Worm (Caenorhabditis elegans) whole organism, L1 larva: Measurements from ENCODE around the gene F46H5.2.

Experiments used
- F16B12.6 ChIP-seq: fragments of 150-350 bp; optimal IDR thresholded peaks from 2 replicates; lab custom pipeline; 2014; ENCODE audit warnings: missing biosample characterization, missing genetic modification characterization
- Y116A8C.19 ChIP-seq: sonication (generic microtip); optimal IDR thresholded peaks from 2 replicates; lab custom pipeline; 2016; ENCODE audit warnings: missing compliant biosample characterization, missing genetic modification characterization, borderline replicate concordance
- aha-1 ChIP-seq: fragments of 150-350 bp; optimal IDR thresholded peaks from 2 replicates; lab custom pipeline; 2014; ENCODE audit warnings: missing biosample characterization, missing genetic modification characterization
- aly-2 ChIP-seq: fragments of 150-350 bp; optimal IDR thresholded peaks from 2 replicates; lab custom pipeline; 2014; ENCODE audit warnings: missing biosample characterization, missing genetic modification characterization
- blmp-1 ChIP-seq: fragments of 150-350 bp; optimal IDR thresholded peaks from 2 replicates; lab custom pipeline; 2014; ENCODE audit warnings: missing biosample characterization, missing genetic modification characterization
- ceh-82 ChIP-seq, 3 experiments: fragments of 150-350 bp in 1 of 3; sonication (generic microtip) in 2 of 3; optimal IDR thresholded peaks; 2 replicates each; lab custom pipeline; 2014 to 2017; ENCODE audit warnings: missing biosample characterization in 3 of 3, missing genetic modification characterization in 3 of 3
- ceh-90 ChIP-seq: sonication (generic microtip); optimal IDR thresholded peaks from 2 replicates; lab custom pipeline; 2016; ENCODE audit warnings: missing genetic modification characterization, missing compliant biosample characterization
- efl-1 ChIP-seq, 4 experiments: fragments of 150-350 bp; optimal IDR thresholded peaks in 3 of 4; peaks in 1 of 4; 1 replicate in 1 of 4; 2 replicates in 3 of 4; lab custom pipeline; 2014; ENCODE audit warnings: missing biosample characterization in 2 of 4, missing genetic modification characterization in 2 of 4, missing genetic modification reagents in 2 of 4
- elt-2 ChIP-seq: sonication (generic microtip); optimal IDR thresholded peaks from 2 replicates; lab custom pipeline; 2016; ENCODE audit warnings: missing genetic modification characterization, mild to moderate bottlenecking, inconsistent platforms, missing compliant biosample characterization, missing genetic modification reagents
- ets-5 ChIP-seq: fragments of 200-800 bp; sonication (Bioruptor generic); IDR thresholded peaks from 2 replicates; pipeline ENCODE4 v1.3.6; 2022; ENCODE audit warnings: missing genetic modification characterization, missing compliant biosample characterization
- fkh-4 ChIP-seq: sonication (generic microtip); optimal IDR thresholded peaks from 2 replicates; lab custom pipeline; 2016; ENCODE audit warnings: missing compliant biosample characterization, missing genetic modification characterization, borderline replicate concordance
- fkh-8 ChIP-seq: sonication (generic microtip); optimal IDR thresholded peaks from 2 replicates; lab custom pipeline; 2016; ENCODE audit warnings: mild to moderate bottlenecking, missing genetic modification characterization, missing compliant biosample characterization
- hlh-4 ChIP-seq: sonication (generic microtip); optimal IDR thresholded peaks from 2 replicates; lab custom pipeline; 2016; ENCODE audit warnings: mild to moderate bottlenecking, missing genetic modification characterization, missing compliant biosample characterization
- hpl-2 ChIP-seq: fragments of 150-350 bp; optimal IDR thresholded peaks from 2 replicates; lab custom pipeline; 2014; ENCODE audit warnings: missing biosample characterization, missing genetic modification reagents, missing genetic modification characterization
- lin-14 ChIP-seq: fragments of 200-800 bp; sonication (Bioruptor generic); optimal IDR thresholded peaks from 2 replicates; lab custom pipeline; 2018; ENCODE audit warnings: mild to moderate bottlenecking, missing genetic modification characterization, moderate library complexity, missing compliant biosample characterization
- lsy-2 ChIP-seq, 2 experiments: fragments of 150-350 bp; optimal IDR thresholded peaks; 2 replicates each; lab custom pipeline; 2014; ENCODE audit warnings: missing biosample characterization in 2 of 2, missing genetic modification characterization in 2 of 2
- mef-2 ChIP-seq: fragments of 150-350 bp; optimal IDR thresholded peaks from 2 replicates; lab custom pipeline; 2014; ENCODE audit warnings: missing biosample characterization, missing genetic modification characterization
- nhr-19 ChIP-seq: fragments of 200-800 bp; sonication (Bioruptor generic); conservative IDR thresholded peaks from 2 replicates; pipeline ENCODE4 v1.3.6; 2022; ENCODE audit warnings: missing genetic modification characterization, missing compliant biosample characterization
- nhr-20 ChIP-seq: sonication (generic microtip); optimal IDR thresholded peaks from 2 replicates; lab custom pipeline; 2016; ENCODE audit warnings: mild to moderate bottlenecking, missing genetic modification characterization, missing compliant biosample characterization
- nhr-28 ChIP-seq: fragments of 150-350 bp; optimal IDR thresholded peaks from 2 replicates; lab custom pipeline; 2014; ENCODE audit warnings: missing biosample characterization, missing genetic modification characterization
- nhr-47 ChIP-seq: sonication (generic microtip); optimal IDR thresholded peaks from 2 replicates; lab custom pipeline; 2016; ENCODE audit warnings: mild to moderate bottlenecking, missing genetic modification characterization, moderate library complexity, missing compliant biosample characterization
- nhr-71 ChIP-seq: sonication (generic microtip); optimal IDR thresholded peaks from 2 replicates; lab custom pipeline; 2016; ENCODE audit warnings: mild to moderate bottlenecking, missing genetic modification characterization, moderate library complexity, missing compliant biosample characterization
- nhr-84 ChIP-seq: sonication (generic microtip); optimal IDR thresholded peaks from 2 replicates; lab custom pipeline; 2017; ENCODE audit warnings: missing biosample characterization, missing genetic modification characterization
- pax-3 ChIP-seq: fragments of 200-800 bp; sonication (Bioruptor generic); optimal IDR thresholded peaks from 2 replicates; lab custom pipeline; 2018; ENCODE audit warnings: mild to moderate bottlenecking, missing genetic modification characterization, moderate library complexity, missing compliant biosample characterization
- rnt-1 ChIP-seq: sonication (generic microtip); optimal IDR thresholded peaks from 2 replicates; lab custom pipeline; 2016; ENCODE audit warnings: mild to moderate bottlenecking, missing genetic modification characterization, moderate library complexity, missing compliant biosample characterization
- snpc-4 ChIP-seq: fragments of 150-350 bp; optimal IDR thresholded peaks from 2 replicates; lab custom pipeline; 2014; ENCODE audit warnings: missing biosample characterization, missing genetic modification characterization
- sox-4 ChIP-seq: sonication (generic microtip); optimal IDR thresholded peaks from 2 replicates; lab custom pipeline; 2016; ENCODE audit warnings: missing genetic modification characterization, missing compliant biosample characterization
- sptf-1 ChIP-seq: fragments of 150-350 bp; optimal IDR thresholded peaks from 2 replicates; lab custom pipeline; 2014; ENCODE audit warnings: missing biosample characterization, missing genetic modification characterization
- sup-37 ChIP-seq: fragments of 200-800 bp; sonication (Bioruptor generic); optimal IDR thresholded peaks from 2 replicates; lab custom pipeline; 2018; ENCODE audit warnings: mild to moderate bottlenecking, missing genetic modification characterization, missing compliant biosample characterization
- swsn-7 ChIP-seq: sonication (generic microtip); optimal IDR thresholded peaks from 2 replicates; lab custom pipeline; 2016; ENCODE audit warnings: missing genetic modification characterization, missing compliant biosample characterization
- tbx-2 ChIP-seq: sonication (generic microtip); optimal IDR thresholded peaks from 2 replicates; lab custom pipeline; 2016; ENCODE audit warnings: missing genetic modification characterization, missing compliant biosample characterization
- tlp-1 ChIP-seq: fragments of 150-350 bp; optimal IDR thresholded peaks from 2 replicates; lab custom pipeline; 2014; ENCODE audit warnings: missing biosample characterization, missing genetic modification characterization
- unc-130 ChIP-seq: fragments of 150-350 bp; optimal IDR thresholded peaks from 2 replicates; lab custom pipeline; 2017; ENCODE audit warnings: missing biosample characterization, missing genetic modification characterization, inconsistent platforms
- unc-30 ChIP-seq: sonication (generic microtip); optimal IDR thresholded peaks from 2 replicates; lab custom pipeline; 2017; ENCODE audit warnings: missing biosample characterization, missing genetic modification characterization
- unc-62 ChIP-seq: fragments of 150-350 bp; optimal IDR thresholded peaks from 2 replicates; lab custom pipeline; 2014; ENCODE audit warnings: missing biosample characterization, missing genetic modification reagents, missing genetic modification characterization
- zag-1 ChIP-seq: fragments of 150-350 bp; optimal IDR thresholded peaks from 2 replicates; lab custom pipeline; 2014; ENCODE audit warnings: missing biosample characterization, missing genetic modification characterization
- zip-4 ChIP-seq: fragments of 200-800 bp; sonication (Bioruptor generic); optimal IDR thresholded peaks from 2 replicates; lab custom pipeline; 2018; ENCODE audit warnings: mild to moderate bottlenecking, missing genetic modification characterization, moderate library complexity, missing compliant biosample characterization

Gene F46H5.2

ce11 chrX:7269379-7269778, 3.9 kb downstream of the F46H5.2 start, which contains the start of gene grd-7:
Gene grd-7 (minus strand): TSS chrX:7269479.
- peak; percentile 22 for TF ChIP-seq blmp-1
- TF ChIP-seq mef-2 (tag; lab: Kevin White, UChicago), result no peak
- no peak for TF ChIP-seq fkh-4 (tag; lab: Kevin White, UChicago)
- no peak for TF ChIP-seq hpl-2 (GFP tag; lab: Kevin White, UChicago)
- no peak for TF ChIP-seq hlh-4 (tag; lab: Kevin White, UChicago)
- TF ChIP-seq, all 84 proteins: peak for 1

DNA sequence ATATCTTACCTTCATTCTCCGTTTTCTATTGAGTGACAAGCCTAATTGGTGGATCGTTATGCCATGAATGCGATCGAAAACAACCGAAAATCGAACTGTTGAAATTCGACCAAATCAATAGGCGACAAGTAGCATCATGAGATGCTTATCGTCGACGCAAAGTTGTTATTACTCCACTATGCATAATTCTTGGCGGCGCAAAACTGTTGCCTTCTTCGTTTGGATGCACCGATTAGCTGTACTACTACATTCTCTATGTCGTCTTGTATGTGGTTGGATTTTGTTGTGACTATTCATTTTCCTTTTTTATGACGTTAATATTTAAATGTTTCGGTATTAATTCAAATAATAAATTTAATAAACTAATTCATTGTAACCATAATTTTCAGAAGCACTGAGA, 6.5 kb downstream of the F46H5.2 start, which contains the start of gene F46H5.11:
Gene F46H5.11 (minus strand): TSS at position 101 of the 400 bp plus-strand sequence.
- TF ChIP-seq elt-2 (tag; lab: Kevin White, UChicago), result no peak
- no peak for TF ChIP-seq snpc-4 (tag; lab: Kevin White, UChicago)
- no peak for TF ChIP-seq fkh-8
- TF ChIP-seq aly-2, result no peak
- TF ChIP-seq rnt-1, result no peak
- TF ChIP-seq unc-130 (tag; lab: Kevin White, UChicago), result no peak
- TF ChIP-seq fkh-4 (tag; lab: Kevin White, UChicago), result no peak
- TF ChIP-seq sox-4, result no peak
- no peak for TF ChIP-seq ceh-82 (tag; optimal IDR thresholded peaks at IDR 0.05; lab: Kevin White, UChicago)
- TF ChIP-seq nhr-71, result no peak
- no peak for TF ChIP-seq zag-1 (tag; lab: Kevin White, UChicago)

ce11 chrX:7278095-7278494, 12.6 kb downstream of the F46H5.2 start:
- TF ChIP-seq unc-30 (tag; lab: Kevin White, UChicago), result no peak
- TF ChIP-seq sup-37 (GFP tag; lab: Kevin White, UChicago), result no peak
- no peak for TF ChIP-seq ceh-82 (tag; optimal IDR thresholded peaks at IDR 0.05; lab: Kevin White, UChicago)
- TF ChIP-seq swsn-7 (tag; lab: Kevin White, UChicago), result no peak
- TF ChIP-seq nhr-84, result no peak
- TF ChIP-seq Y116A8C.19 (tag; lab: Kevin White, UChicago), result no peak
- TF ChIP-seq aha-1 (tag; lab: Kevin White, UChicago), result no peak
- TF ChIP-seq F16B12.6 (tag; lab: Kevin White, UChicago), result no peak
- no peak for TF ChIP-seq sptf-1 (tag; lab: Kevin White, UChicago)
- TF ChIP-seq lin-14 (GFP tag; lab: Kevin White, UChicago), result no peak
- TF ChIP-seq tbx-2, result no peak
- TF ChIP-seq, all 84 proteins: peak for 0

DNA sequence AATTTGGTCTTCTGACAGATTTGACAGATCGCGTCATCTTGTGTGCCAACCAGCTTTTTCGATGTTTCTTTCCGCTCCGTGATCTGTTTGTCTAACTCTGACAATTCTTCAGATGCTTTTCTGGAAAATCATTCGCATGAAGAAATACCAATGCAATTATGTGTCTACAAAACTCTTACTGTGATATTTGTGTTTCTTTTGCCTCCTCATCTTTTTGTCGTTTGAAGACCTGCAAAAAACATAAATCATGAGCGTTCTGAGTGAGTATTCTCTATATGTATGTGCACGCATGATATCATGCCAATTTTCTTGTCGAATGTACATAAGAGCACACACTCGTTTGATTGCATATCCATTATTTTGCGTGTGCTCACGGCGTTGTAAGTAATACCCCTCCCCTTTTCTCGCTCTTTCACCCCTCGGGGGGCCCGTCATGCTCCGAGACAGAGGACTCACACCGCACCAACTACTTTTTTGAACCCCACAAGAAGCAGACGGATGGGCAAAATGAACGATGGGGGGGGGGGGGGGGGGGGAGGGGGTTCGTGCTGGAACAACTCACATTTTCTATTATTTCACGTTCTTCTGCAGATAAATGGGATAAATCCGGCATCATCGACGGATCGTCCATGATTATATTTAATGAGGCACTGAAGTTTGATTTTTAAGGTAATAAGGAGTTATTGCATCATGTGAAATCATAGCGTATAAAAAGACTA, 14.4 kb downstream of the F46H5.2 start, which contains the start of gene unc-10:
Gene unc-10 (minus strand): TSS at position 652 of the 719 bp plus-strand sequence.
- TF ChIP-seq pax-3 (tag; lab: Kevin White, UChicago), result no peak
- TF ChIP-seq lsy-2 (tag; optimal IDR thresholded peaks at IDR 0.05; lab: Kevin White, UChicago), result no peak
- no peak for TF ChIP-seq zip-4 (GFP tag; lab: Kevin White, UChicago)
- TF ChIP-seq nhr-84, result no peak
- TF ChIP-seq nhr-20, result no peak
- no peak for TF ChIP-seq ceh-90 (tag; lab: Kevin White, UChicago)
- TF ChIP-seq nhr-19 (GFP tag; lab: Robert Waterston, UW), result no peak
- TF ChIP-seq ets-5 (GFP tag; lab: Robert Waterston, UW), result no peak
- TF ChIP-seq mef-2 (tag; lab: Kevin White, UChicago), result no peak
- no peak for TF ChIP-seq unc-62 (GFP tag; lab: Kevin White, UChicago)
- TF ChIP-seq aha-1 (tag; lab: Kevin White, UChicago), result no peak
- no peak for TF ChIP-seq tlp-1 (tag; lab: Kevin White, UChicago)
- TF ChIP-seq unc-130 (tag; lab: Kevin White, UChicago), result no peak
- TF ChIP-seq efl-1 (optimal IDR thresholded peaks at IDR 0.05; lab: Kevin White, UChicago), result no peak
- no peak for TF ChIP-seq efl-1 (GFP tag; optimal IDR thresholded peaks at IDR 0.05 in 1 of 2; lab: Kevin White, UChicago)
- no peak for TF ChIP-seq nhr-47 (tag; lab: Kevin White, UChicago)
- TF ChIP-seq nhr-28 (tag; lab: Kevin White, UChicago), result no peak
